Worm (Caenorhabditis elegans): ENCODE results near the gene C37C3.12.
A peak's percentile ranks its signal among the peaks of the same experiment; 100 is the strongest.

C37C3.12 gene

DNA sequence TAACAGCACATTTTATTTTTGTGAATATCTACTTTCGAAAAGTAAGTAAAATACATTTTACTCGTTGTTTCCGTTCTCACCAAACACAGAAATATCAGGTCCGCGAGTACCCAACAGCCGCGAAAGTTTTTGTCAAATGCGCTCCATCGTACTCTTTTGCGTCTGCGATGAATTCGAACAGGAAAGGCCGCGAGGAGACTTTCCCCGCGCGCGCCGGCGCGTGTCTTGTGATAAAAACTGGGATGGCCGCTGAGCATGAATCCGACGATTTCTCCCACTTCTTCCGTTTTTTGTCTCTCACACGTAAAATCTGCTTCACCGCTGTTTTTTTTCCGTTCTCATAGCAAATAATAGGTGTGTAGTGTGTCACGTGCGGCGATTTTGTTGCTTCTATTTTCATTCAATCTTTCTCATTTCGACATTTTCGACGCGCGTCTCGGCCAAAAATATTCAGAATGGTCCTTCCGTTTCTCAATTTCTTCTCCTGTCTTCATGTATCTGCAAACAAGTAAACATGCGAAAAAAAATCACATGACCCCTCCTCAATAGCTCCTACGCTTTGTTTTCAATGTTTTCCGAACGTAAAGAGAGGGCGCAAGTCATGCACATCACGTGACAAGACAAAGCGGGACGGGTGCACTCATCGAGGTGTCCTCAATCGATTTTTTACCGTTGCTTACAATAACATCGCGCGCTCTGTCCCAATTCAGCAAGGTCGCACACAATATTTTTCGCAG, 35.2 kb downstream of the C37C3.12 start, which contains the start of gene uvs-1:
TSS of gene uvs-1 (minus strand) at position 145 of the 737 bp plus-strand sequence.
- TF ChIP-seq tbx-37 (GFP tag; conservative IDR thresholded peaks at IDR 0.05), result no peak
- 0 out of 2 replicates have a peak, but pooled peaks have one; percentile 55 for TF ChIP-seq sea-1 (GFP tag; conservative IDR thresholded peaks at IDR 0.05)

DNA sequence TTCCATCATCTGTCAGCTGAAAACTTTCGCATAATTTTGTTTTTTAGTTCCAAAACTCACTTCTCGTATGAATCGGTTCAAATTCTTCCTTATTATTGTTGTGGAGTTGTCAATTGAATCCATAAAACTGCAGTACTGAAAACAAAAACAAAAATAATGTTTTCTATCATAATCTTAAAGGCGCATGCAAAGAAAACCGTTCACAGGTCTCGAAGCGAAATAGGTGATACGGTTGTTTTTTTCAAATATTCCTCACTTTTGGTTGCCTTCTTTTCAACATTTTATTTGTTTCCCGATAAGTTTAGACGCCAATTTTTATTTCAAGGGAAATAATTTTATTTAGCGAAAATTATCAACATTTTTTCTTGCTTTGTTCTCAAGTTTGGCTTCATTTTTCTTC, 35.8 kb downstream of the C37C3.12 start:
- TF ChIP-seq tbx-11 (GFP tag; IDR thresholded peaks at IDR 0.05) (no peak), scrt-1 (GFP tag; IDR thresholded peaks at IDR 0.05) (no peak), sea-1 (GFP tag; conservative IDR thresholded peaks at IDR 0.05) (no peak), F13C5.2 (tag; optimal IDR thresholded peaks at IDR 0.05) (no peak), ets-7 (tag; optimal IDR thresholded peaks at IDR 0.05) (no peak), B0310.2 (tag; optimal IDR thresholded peaks at IDR 0.05) (no peak), hmbx-1 (tag; optimal IDR thresholded peaks at IDR 0.05) (no peak), ceh-36 (tag; optimal IDR thresholded peaks at IDR 0.05) (no peak), aly-1 (tag; optimal IDR thresholded peaks at IDR 0.05) (no peak), flt-1 (GFP tag; IDR thresholded peaks at IDR 0.05) (no peak), ceh-13 (GFP tag; optimal IDR thresholded peaks at IDR 0.05) (no peak), pes-1 (GFP tag; IDR thresholded peaks at IDR 0.05) (no peak), tbx-37 (GFP tag; conservative IDR thresholded peaks at IDR 0.05) (no peak), hmg-4 (GFP tag; optimal IDR thresholded peaks at IDR 0.05) (no peak), hnd-1 (tag; optimal IDR thresholded peaks at IDR 0.05) (no peak), ama-1 (optimal IDR thresholded peaks at IDR 0.05) (no peak)

DNA sequence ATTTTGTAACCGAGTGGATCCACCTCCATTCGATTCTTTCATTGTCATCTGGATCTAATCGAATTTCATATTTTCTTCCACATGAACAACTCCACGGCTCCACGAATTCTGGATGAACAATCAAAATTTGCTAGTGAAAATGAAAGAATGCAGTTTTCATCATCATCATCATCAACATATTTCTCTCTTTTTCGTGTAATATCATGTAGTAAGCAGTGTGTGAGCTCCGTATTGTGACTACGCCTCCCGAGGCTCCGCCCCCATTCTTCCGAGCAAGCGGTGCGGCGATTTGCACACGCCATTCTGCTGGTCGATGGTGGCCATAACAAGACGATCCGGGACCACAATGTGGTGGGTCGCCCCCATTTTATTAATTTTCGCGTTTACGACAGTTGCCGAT, 41.3 kb downstream of the C37C3.12 start, which contains the start of gene ZK742.7:
TSS of gene ZK742.7 (plus strand) at position 301 of the 400 bp plus-strand sequence.
- TF ChIP-seq F13C5.2 (tag; optimal IDR thresholded peaks at IDR 0.05) (no peak), ama-1 (optimal IDR thresholded peaks at IDR 0.05) (no peak), ets-7 (tag; optimal IDR thresholded peaks at IDR 0.05) (no peak), aly-1 (tag; optimal IDR thresholded peaks at IDR 0.05) (no peak), hmg-4 (GFP tag; optimal IDR thresholded peaks at IDR 0.05) (no peak)

DNA sequence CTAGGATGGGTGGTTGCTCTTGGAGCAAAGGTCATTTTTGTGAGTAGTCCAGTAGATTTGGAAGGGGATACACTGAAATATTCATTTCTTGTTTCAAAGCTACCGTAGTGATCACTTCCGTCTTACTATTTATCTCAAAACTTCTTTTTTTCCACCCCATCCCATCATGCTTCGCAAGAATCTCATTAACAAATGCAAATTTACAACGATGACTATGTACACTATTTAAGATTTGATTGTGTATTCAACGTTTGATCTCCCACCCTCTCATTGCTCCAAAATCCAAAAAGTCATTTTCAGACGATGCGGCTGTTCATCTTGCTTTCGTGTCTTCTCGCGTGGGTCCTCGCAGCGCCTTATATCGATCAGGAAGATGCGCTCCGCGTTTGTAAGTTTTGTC, 46.3 kb downstream of the C37C3.12 start, which contains the start of gene flp-21:
TSS of gene flp-21 (plus strand) at position 301 of the 400 bp plus-strand sequence.
- TF ChIP-seq scrt-1 (GFP tag; IDR thresholded peaks at IDR 0.05) (no peak), hmg-4 (GFP tag; optimal IDR thresholded peaks at IDR 0.05) (no peak), tbx-37 (GFP tag; conservative IDR thresholded peaks at IDR 0.05) (no peak), F13C5.2 (tag; optimal IDR thresholded peaks at IDR 0.05) (no peak), tbx-11 (GFP tag; IDR thresholded peaks at IDR 0.05) (no peak), hnd-1 (tag; optimal IDR thresholded peaks at IDR 0.05) (no peak), hmbx-1 (tag; optimal IDR thresholded peaks at IDR 0.05) (no peak), tra-4 (tag; optimal IDR thresholded peaks at IDR 0.05) (no peak), aly-1 (tag; optimal IDR thresholded peaks at IDR 0.05) (no peak), ama-1 (optimal IDR thresholded peaks at IDR 0.05) (no peak), ceh-13 (GFP tag; optimal IDR thresholded peaks at IDR 0.05) (no peak), ceh-36 (tag; optimal IDR thresholded peaks at IDR 0.05) (no peak), flt-1 (GFP tag; IDR thresholded peaks at IDR 0.05) (no peak), B0310.2 (tag; optimal IDR thresholded peaks at IDR 0.05) (no peak), pes-1 (GFP tag; IDR thresholded peaks at IDR 0.05) (no peak), sea-1 (GFP tag; conservative IDR thresholded peaks at IDR 0.05) (no peak), ets-7 (tag; optimal IDR thresholded peaks at IDR 0.05) (no peak)
